Fruit fly (Drosophila melanogaster) whole organism, adult: ENCODE data around the gene CG2975.

ENCODE experiments used
- CG11617 ChIP-seq: fragments of 200-800 bp; sonication (Bioruptor generic); optimal IDR thresholded peaks from 2 replicates; lab custom pipeline; 2017; ENCODE audit warnings: mild to moderate bottlenecking, missing biosample characterization, missing genetic modification reagents, missing genetic modification characterization
- CG12768 ChIP-seq: fragments of 200-800 bp; sonication (Bioruptor generic); optimal IDR thresholded peaks from 2 replicates; lab custom pipeline; 2017; ENCODE audit warnings: missing biosample characterization, missing genetic modification characterization, mild to moderate bottlenecking, moderate library complexity, missing genetic modification reagents
- CG14711 ChIP-seq: fragments of 200-800 bp; sonication (Bioruptor generic); optimal IDR thresholded peaks from 2 replicates; lab custom pipeline; 2018; ENCODE audit warnings: missing biosample characterization, mild to moderate bottlenecking, missing genetic modification characterization, moderate library complexity
- CG1620 ChIP-seq: fragments of 200-800 bp; sonication (Bioruptor generic); optimal IDR thresholded peaks from 2 replicates; lab custom pipeline; 2016; ENCODE audit warnings: missing biosample characterization, missing genetic modification characterization
- CG33017 ChIP-seq: fragments of 200-800 bp; sonication (Bioruptor generic); optimal IDR thresholded peaks from 2 replicates; lab custom pipeline; 2018; ENCODE audit warnings: missing biosample characterization, mild to moderate bottlenecking, missing genetic modification characterization, moderate library complexity
- CG5204 ChIP-seq: fragments of 200-800 bp; sonication (Bioruptor generic); optimal IDR thresholded peaks from 2 replicates; lab custom pipeline; 2016; ENCODE audit warnings: missing biosample characterization, missing genetic modification characterization
- CG7045 ChIP-seq: fragments of 200-800 bp; sonication (Bioruptor generic); optimal IDR thresholded peaks from 2 replicates; lab custom pipeline; 2017; ENCODE audit warnings: missing biosample characterization, mild to moderate bottlenecking, missing genetic modification characterization
- CG7101 ChIP-seq: fragments of 200-800 bp; sonication (Bioruptor generic); optimal IDR thresholded peaks from 2 replicates; lab custom pipeline; 2018; ENCODE audit warnings: missing biosample characterization, mild to moderate bottlenecking, missing genetic modification characterization, moderate library complexity
- Clk ChIP-seq: fragments of 200-800 bp; sonication (Bioruptor generic); optimal IDR thresholded peaks from 2 replicates; lab custom pipeline; 2017; ENCODE audit warnings: missing biosample characterization, missing genetic modification characterization
- Crg-1 ChIP-seq: fragments of 200-800 bp; sonication (Bioruptor generic); optimal IDR thresholded peaks from 2 replicates; lab custom pipeline; 2016; ENCODE audit warnings: missing biosample characterization, missing genetic modification characterization
- Hr96 ChIP-seq: fragments of 200-800 bp; sonication (Bioruptor generic); optimal IDR thresholded peaks from 2 replicates; lab custom pipeline; 2016; ENCODE audit warnings: missing biosample characterization, missing genetic modification characterization
- Mnt ChIP-seq: fragments of 200-800 bp; sonication (Bioruptor generic); optimal IDR thresholded peaks from 2 replicates; lab custom pipeline; 2016; ENCODE audit warnings: missing biosample characterization, mild to moderate bottlenecking, missing genetic modification characterization
- bab1 ChIP-seq: fragments of 200-800 bp; sonication (Bioruptor generic); optimal IDR thresholded peaks from 3 replicates; lab custom pipeline; 2019; ENCODE audit warnings: missing biosample characterization, mild to moderate bottlenecking, missing genetic modification characterization, moderate library complexity
- cic ChIP-seq: fragments of 200-800 bp; sonication (Bioruptor generic); optimal IDR thresholded peaks from 2 replicates; lab custom pipeline; 2017; ENCODE audit warnings: missing biosample characterization, mild to moderate bottlenecking, missing genetic modification characterization, moderate library complexity
- cnc ChIP-seq, 2 experiments: fragments of >200 bp; optimal IDR thresholded peaks; 2 replicates each; lab custom pipeline; 2017
- kay ChIP-seq: fragments of 200-800 bp; sonication (Bioruptor generic); peaks from one replicate; lab custom pipeline; 2016; ENCODE audit warnings: missing biosample characterization, missing genetic modification characterization, borderline replicate concordance
- ovo ChIP-seq: fragments of 200-800 bp; sonication (Bioruptor generic); optimal IDR thresholded peaks from 2 replicates; lab custom pipeline; 2016; ENCODE audit warnings: missing biosample characterization, missing genetic modification characterization
- pad ChIP-seq: fragments of 200-800 bp; sonication (Bioruptor generic); optimal IDR thresholded peaks from 3 replicates; lab custom pipeline; 2017; ENCODE audit warnings: missing biosample characterization, missing genetic modification characterization, mild to moderate bottlenecking, moderate library complexity, missing genetic modification reagents
- tj ChIP-seq: fragments of 200-800 bp; sonication (Bioruptor generic); optimal IDR thresholded peaks from 3 replicates; lab custom pipeline; 2017; ENCODE audit warnings: missing biosample characterization, mild to moderate bottlenecking, missing genetic modification characterization, moderate library complexity
- toe ChIP-seq: fragments of 200-800 bp; sonication (Bioruptor generic); optimal IDR thresholded peaks from 2 replicates; lab custom pipeline; 2016; ENCODE audit warnings: missing biosample characterization, missing genetic modification characterization

Gene CG2975

DNA sequence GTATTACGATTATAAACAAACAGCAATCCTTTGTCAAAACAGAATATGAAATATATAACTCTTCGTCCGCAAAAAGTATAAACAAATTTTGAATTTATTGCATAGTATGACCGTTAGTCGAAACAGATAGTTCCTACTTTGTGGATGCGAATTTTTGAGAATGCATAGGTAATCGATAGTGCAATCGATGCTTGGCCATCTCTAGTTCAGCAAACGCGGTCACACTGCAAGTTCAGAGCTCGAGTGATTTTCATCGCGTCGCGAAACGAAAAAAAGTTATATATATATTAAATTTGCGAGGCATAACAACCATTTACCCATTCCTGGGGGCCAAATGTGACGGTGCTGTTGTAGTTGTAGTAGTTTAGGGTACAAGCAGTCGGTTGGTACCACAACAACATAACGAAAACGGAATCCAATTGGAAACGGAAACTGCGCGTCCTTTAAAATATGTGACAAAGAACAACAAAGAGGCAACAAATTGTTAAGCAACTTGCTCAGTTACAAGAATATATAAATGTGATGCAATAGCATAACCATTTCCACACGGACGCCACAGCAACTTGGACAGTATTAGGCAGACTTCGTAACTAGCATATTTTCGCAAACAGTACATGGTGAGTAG, 17.1 kb downstream of the CG2975 start, which contains the start of gene CG2991:
Gene CG2991 (plus strand): TSS at position 205 of the 625 bp plus-strand sequence.
- no peak for TF ChIP-seq toe (GFP tag; lab: Kevin White, UChicago)
- no peak for TF ChIP-seq tj (GFP tag; lab: Kevin White, UChicago)
- peak; percentile 55 for TF ChIP-seq CG7101 (tag; lab: Kevin White, UChicago)
- TF ChIP-seq bab1 (GFP tag; lab: Kevin White, UChicago), result peak; percentile 77
- no peak for TF ChIP-seq CG5204 (GFP tag; lab: Kevin White, UChicago)
- peak; percentile 46 for TF ChIP-seq CG14711 (tag; lab: Kevin White, UChicago)
- no peak for TF ChIP-seq CG33017 (tag; lab: Kevin White, UChicago)
- peak; percentile 14 for TF ChIP-seq CG12768 (GFP tag; lab: Kevin White, UChicago)
- TF ChIP-seq Crg-1 (GFP tag; lab: Kevin White, UChicago), result peak; percentile 15
- no peak for TF ChIP-seq CG11617 (GFP tag; lab: Kevin White, UChicago)
- peak; percentile 60 for TF ChIP-seq cic (GFP tag; lab: Kevin White, UChicago)
- TF ChIP-seq Mnt (GFP tag; lab: Kevin White, UChicago), result peak; percentile 61
- peak; percentile 58 for TF ChIP-seq CG1620 (GFP tag; lab: Kevin White, UChicago)

DNA sequence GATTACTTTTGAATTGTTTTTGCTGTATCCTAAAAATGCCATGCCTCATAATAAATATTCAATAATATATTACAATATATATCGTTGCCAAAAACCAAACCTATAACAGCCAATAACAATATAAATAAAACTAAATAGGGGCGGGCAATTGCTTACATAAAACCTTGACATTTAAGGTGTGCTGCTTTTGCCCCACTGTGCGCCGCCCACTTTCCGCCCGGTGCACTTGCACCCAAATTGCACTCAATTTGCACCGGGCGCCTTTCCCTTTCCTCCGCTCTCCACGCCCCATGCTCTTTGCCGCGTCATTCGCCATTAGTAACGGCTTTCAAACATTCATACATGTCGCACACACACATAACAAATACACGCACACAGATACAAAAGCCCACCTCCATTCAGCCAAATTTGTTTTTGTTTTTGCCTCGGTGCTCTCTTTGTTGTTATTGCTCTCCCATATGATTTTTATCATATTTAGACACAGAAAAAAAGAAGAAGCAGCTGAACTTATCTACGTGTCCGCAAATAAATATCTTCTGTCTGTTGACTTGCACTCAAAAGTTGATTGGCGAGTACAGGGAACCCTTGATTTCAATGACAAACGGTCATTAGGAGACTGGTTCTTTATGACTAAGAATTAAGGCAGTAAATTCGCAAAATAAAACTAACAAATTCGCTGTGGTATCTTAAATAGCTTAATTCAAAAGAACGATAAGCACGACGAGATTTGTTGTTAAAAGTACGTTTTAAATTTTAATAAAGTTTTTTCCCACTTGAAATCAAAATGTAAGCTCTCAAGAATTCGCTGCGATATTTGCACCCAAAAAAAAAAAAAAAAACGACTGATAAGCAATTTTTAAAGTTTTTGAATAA, 18.2 kb downstream of the CG2975 start:
- peak; percentile 30 for TF ChIP-seq pad (GFP tag; lab: Kevin White, UChicago)
- TF ChIP-seq CG14711 (tag; lab: Kevin White, UChicago), result peak; percentile 10
- no peak for TF ChIP-seq bab1 (GFP tag; lab: Kevin White, UChicago)
- TF ChIP-seq CG33017 (tag; lab: Kevin White, UChicago), result no peak
- TF ChIP-seq Hr96 (GFP tag; lab: Kevin White, UChicago), result peak; percentile 98
- peak; percentile 51 for TF ChIP-seq CG7045 (GFP tag; lab: Kevin White, UChicago)
- peak; percentile 94 for TF ChIP-seq cic (GFP tag; lab: Kevin White, UChicago)
- peak; percentile 15 for TF ChIP-seq CG7101 (tag; lab: Kevin White, UChicago)
- peak; percentile 1 for TF ChIP-seq toe (GFP tag; lab: Kevin White, UChicago)
- peak; percentile 99 for TF ChIP-seq kay (GFP tag; lab: Kevin White, UChicago)
- TF ChIP-seq cnc (optimal IDR thresholded peaks at IDR 0.05; lab: Kevin White, UChicago), result peak in 1 of 2 experiments; percentile 62
- no peak for TF ChIP-seq CG1620 (GFP tag; lab: Kevin White, UChicago)
- peak; percentile 34 for TF ChIP-seq CG12768 (GFP tag; lab: Kevin White, UChicago)
- TF ChIP-seq Mnt (GFP tag; lab: Kevin White, UChicago), result peak; percentile 18
- TF ChIP-seq Crg-1 (GFP tag; lab: Kevin White, UChicago), result peak; percentile 36
- TF ChIP-seq Clk (GFP tag; lab: Kevin White, UChicago), result no peak
- TF ChIP-seq CG11617 (GFP tag; lab: Kevin White, UChicago), result peak; percentile 65
- peak; percentile 38 for TF ChIP-seq tj (GFP tag; lab: Kevin White, UChicago)
- TF ChIP-seq CG5204 (GFP tag; lab: Kevin White, UChicago), result peak; percentile 40
- peak; percentile 89 for TF ChIP-seq ovo (GFP tag; lab: Kevin White, UChicago)

DNA sequence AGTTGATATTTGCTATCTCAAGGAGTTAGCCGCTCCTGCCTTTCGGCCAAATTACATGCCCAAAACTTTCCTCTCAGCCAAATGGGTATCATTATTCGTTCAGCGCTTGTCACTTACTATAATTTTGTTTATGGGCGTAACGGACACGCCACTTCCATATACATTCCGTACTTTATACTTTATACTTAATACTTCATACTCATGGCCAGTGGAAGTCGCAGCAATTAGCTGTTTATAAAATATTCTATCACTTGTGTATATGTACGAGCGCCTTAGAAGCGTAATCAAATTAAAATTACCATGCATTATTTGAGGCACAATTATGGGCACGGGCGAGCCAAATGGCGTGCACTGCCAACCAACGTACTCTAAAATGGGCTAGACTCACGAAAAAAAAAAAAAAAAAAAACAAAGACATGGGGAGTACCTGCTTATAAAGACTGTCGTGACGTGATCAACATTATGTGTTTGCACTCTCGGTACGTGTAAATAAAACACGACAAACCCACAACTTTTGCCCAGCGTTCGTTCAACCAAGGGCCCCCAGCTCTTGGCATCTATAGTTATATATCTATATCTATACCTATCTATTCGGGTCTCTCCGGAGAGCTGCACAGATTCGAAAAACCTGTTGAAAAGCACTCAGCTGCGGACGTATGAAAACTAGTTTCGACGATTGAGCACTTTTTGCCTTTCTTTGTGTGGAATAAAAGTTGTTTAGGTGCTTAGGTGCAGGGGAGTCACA, 21.4 kb downstream of the CG2975 start:
- TF ChIP-seq CG7101 (tag; lab: Kevin White, UChicago) (no peak), kay (GFP tag; lab: Kevin White, UChicago) (peak; percentile 68), CG1620 (GFP tag; lab: Kevin White, UChicago) (no peak), CG12768 (GFP tag; lab: Kevin White, UChicago) (peak; percentile 61), Mnt (GFP tag; lab: Kevin White, UChicago) (no peak), cic (GFP tag; lab: Kevin White, UChicago) (peak; percentile 38), cnc (optimal IDR thresholded peaks at IDR 0.05; lab: Kevin White, UChicago) (no peak), CG5204 (GFP tag; lab: Kevin White, UChicago) (no peak)

DNA sequence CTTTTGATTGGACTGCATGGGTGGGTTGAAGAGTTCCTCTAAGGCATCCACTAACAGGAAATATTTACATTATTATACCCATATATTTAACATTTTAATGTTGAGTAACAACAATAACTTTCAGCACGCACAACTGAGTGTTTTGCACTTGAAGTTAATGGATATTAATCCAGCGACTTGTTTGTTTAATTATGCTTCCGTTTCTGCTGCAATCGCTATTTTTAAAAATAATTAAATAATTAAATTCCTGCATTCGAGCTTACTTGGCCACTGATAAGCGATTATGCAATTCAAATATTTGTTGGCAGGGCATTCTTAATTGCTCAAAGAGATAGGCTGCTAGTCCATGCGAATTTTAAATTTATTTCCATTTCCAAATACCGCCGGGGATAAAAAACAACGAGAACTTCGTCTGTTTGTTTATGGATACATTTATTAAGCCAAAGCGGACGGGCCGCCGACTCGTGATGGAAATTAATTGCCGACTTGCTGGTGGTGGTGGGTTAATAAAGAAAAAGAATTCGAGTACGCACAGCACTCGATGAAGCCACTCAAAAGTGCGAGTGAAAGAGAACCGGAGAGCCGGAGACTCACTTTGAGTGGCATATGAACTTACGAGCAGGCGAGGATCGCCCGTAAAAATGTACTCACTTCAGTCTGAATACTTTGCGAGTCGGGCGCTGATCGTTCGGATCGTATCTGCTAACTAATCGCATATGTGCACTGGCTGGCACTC, 22.1 kb downstream of the CG2975 start:
- no peak for TF ChIP-seq CG1620 (GFP tag; lab: Kevin White, UChicago)
- TF ChIP-seq Clk (GFP tag; lab: Kevin White, UChicago), result no peak
- TF ChIP-seq CG5204 (GFP tag; lab: Kevin White, UChicago), result no peak
- TF ChIP-seq CG7101 (tag; lab: Kevin White, UChicago), result no peak
- no peak for TF ChIP-seq Hr96 (GFP tag; lab: Kevin White, UChicago)
- TF ChIP-seq tj (GFP tag; lab: Kevin White, UChicago), result peak; percentile 70
- TF ChIP-seq CG7045 (GFP tag; lab: Kevin White, UChicago), result no peak
- no peak for TF ChIP-seq CG14711 (tag; lab: Kevin White, UChicago)
- peak; percentile 3 for TF ChIP-seq CG33017 (tag; lab: Kevin White, UChicago)
- TF ChIP-seq Crg-1 (GFP tag; lab: Kevin White, UChicago), result no peak
- TF ChIP-seq Mnt (GFP tag; lab: Kevin White, UChicago), result peak; percentile 43
- no peak for TF ChIP-seq CG12768 (GFP tag; lab: Kevin White, UChicago)
- peak; percentile 30 for TF ChIP-seq kay (GFP tag; lab: Kevin White, UChicago)
- TF ChIP-seq bab1 (GFP tag; lab: Kevin White, UChicago), result peak; percentile 9
- no peak for TF ChIP-seq CG11617 (GFP tag; lab: Kevin White, UChicago)
- no peak for TF ChIP-seq pad (GFP tag; lab: Kevin White, UChicago)
- TF ChIP-seq cic (GFP tag; lab: Kevin White, UChicago), result peak; percentile 49
- TF ChIP-seq cnc (optimal IDR thresholded peaks at IDR 0.05; lab: Kevin White, UChicago), result no peak
- no peak for TF ChIP-seq ovo (GFP tag; lab: Kevin White, UChicago)
- TF ChIP-seq toe (GFP tag; lab: Kevin White, UChicago), result no peak
